Fruit fly (Drosophila melanogaster) whole organism, adult: ENCODE measurements around the gene PDZ-GEF.
A peak's percentile ranks its signal among the peaks of the same experiment; 100 is the strongest.

Source experiments
- CG11617 ChIP-seq: fragments of 200-800 bp; sonication (Bioruptor generic); optimal IDR thresholded peaks from 2 replicates; lab custom pipeline; 2017; ENCODE audit warnings: mild to moderate bottlenecking, missing biosample characterization, missing genetic modification reagents, missing genetic modification characterization
- CG12768 ChIP-seq: fragments of 200-800 bp; sonication (Bioruptor generic); optimal IDR thresholded peaks from 2 replicates; lab custom pipeline; 2017; ENCODE audit warnings: missing biosample characterization, missing genetic modification characterization, mild to moderate bottlenecking, moderate library complexity, missing genetic modification reagents
- CG14711 ChIP-seq: fragments of 200-800 bp; sonication (Bioruptor generic); optimal IDR thresholded peaks from 2 replicates; lab custom pipeline; 2018; ENCODE audit warnings: missing biosample characterization, mild to moderate bottlenecking, missing genetic modification characterization, moderate library complexity
- CG1620 ChIP-seq: fragments of 200-800 bp; sonication (Bioruptor generic); optimal IDR thresholded peaks from 2 replicates; lab custom pipeline; 2016; ENCODE audit warnings: missing biosample characterization, missing genetic modification characterization
- CG33017 ChIP-seq: fragments of 200-800 bp; sonication (Bioruptor generic); optimal IDR thresholded peaks from 2 replicates; lab custom pipeline; 2018; ENCODE audit warnings: missing biosample characterization, mild to moderate bottlenecking, missing genetic modification characterization, moderate library complexity
- CG5204 ChIP-seq: fragments of 200-800 bp; sonication (Bioruptor generic); optimal IDR thresholded peaks from 2 replicates; lab custom pipeline; 2016; ENCODE audit warnings: missing biosample characterization, missing genetic modification characterization
- CG7045 ChIP-seq: fragments of 200-800 bp; sonication (Bioruptor generic); optimal IDR thresholded peaks from 2 replicates; lab custom pipeline; 2017; ENCODE audit warnings: missing biosample characterization, mild to moderate bottlenecking, missing genetic modification characterization
- CG7101 ChIP-seq: fragments of 200-800 bp; sonication (Bioruptor generic); optimal IDR thresholded peaks from 2 replicates; lab custom pipeline; 2018; ENCODE audit warnings: missing biosample characterization, mild to moderate bottlenecking, missing genetic modification characterization, moderate library complexity
- Clk ChIP-seq: fragments of 200-800 bp; sonication (Bioruptor generic); optimal IDR thresholded peaks from 2 replicates; lab custom pipeline; 2017; ENCODE audit warnings: missing biosample characterization, missing genetic modification characterization
- Crg-1 ChIP-seq: fragments of 200-800 bp; sonication (Bioruptor generic); optimal IDR thresholded peaks from 2 replicates; lab custom pipeline; 2016; ENCODE audit warnings: missing biosample characterization, missing genetic modification characterization
- Hr96 ChIP-seq: fragments of 200-800 bp; sonication (Bioruptor generic); optimal IDR thresholded peaks from 2 replicates; lab custom pipeline; 2016; ENCODE audit warnings: missing biosample characterization, missing genetic modification characterization
- Mnt ChIP-seq: fragments of 200-800 bp; sonication (Bioruptor generic); optimal IDR thresholded peaks from 2 replicates; lab custom pipeline; 2016; ENCODE audit warnings: missing biosample characterization, mild to moderate bottlenecking, missing genetic modification characterization
- bab1 ChIP-seq: fragments of 200-800 bp; sonication (Bioruptor generic); optimal IDR thresholded peaks from 3 replicates; lab custom pipeline; 2019; ENCODE audit warnings: missing biosample characterization, mild to moderate bottlenecking, missing genetic modification characterization, moderate library complexity
- cic ChIP-seq: fragments of 200-800 bp; sonication (Bioruptor generic); optimal IDR thresholded peaks from 2 replicates; lab custom pipeline; 2017; ENCODE audit warnings: missing biosample characterization, mild to moderate bottlenecking, missing genetic modification characterization, moderate library complexity
- cnc ChIP-seq, 2 experiments: fragments of >200 bp; optimal IDR thresholded peaks; 2 replicates each; lab custom pipeline; 2017
- kay ChIP-seq: fragments of 200-800 bp; sonication (Bioruptor generic); peaks from one replicate; lab custom pipeline; 2016; ENCODE audit warnings: missing biosample characterization, missing genetic modification characterization, borderline replicate concordance
- ovo ChIP-seq: fragments of 200-800 bp; sonication (Bioruptor generic); optimal IDR thresholded peaks from 2 replicates; lab custom pipeline; 2016; ENCODE audit warnings: missing biosample characterization, missing genetic modification characterization
- pad ChIP-seq: fragments of 200-800 bp; sonication (Bioruptor generic); optimal IDR thresholded peaks from 3 replicates; lab custom pipeline; 2017; ENCODE audit warnings: missing biosample characterization, missing genetic modification characterization, mild to moderate bottlenecking, moderate library complexity, missing genetic modification reagents
- tj ChIP-seq: fragments of 200-800 bp; sonication (Bioruptor generic); optimal IDR thresholded peaks from 3 replicates; lab custom pipeline; 2017; ENCODE audit warnings: missing biosample characterization, mild to moderate bottlenecking, missing genetic modification characterization, moderate library complexity
- toe ChIP-seq: fragments of 200-800 bp; sonication (Bioruptor generic); optimal IDR thresholded peaks from 2 replicates; lab custom pipeline; 2016; ENCODE audit warnings: missing biosample characterization, missing genetic modification characterization

Gene PDZ-GEF

DNA sequence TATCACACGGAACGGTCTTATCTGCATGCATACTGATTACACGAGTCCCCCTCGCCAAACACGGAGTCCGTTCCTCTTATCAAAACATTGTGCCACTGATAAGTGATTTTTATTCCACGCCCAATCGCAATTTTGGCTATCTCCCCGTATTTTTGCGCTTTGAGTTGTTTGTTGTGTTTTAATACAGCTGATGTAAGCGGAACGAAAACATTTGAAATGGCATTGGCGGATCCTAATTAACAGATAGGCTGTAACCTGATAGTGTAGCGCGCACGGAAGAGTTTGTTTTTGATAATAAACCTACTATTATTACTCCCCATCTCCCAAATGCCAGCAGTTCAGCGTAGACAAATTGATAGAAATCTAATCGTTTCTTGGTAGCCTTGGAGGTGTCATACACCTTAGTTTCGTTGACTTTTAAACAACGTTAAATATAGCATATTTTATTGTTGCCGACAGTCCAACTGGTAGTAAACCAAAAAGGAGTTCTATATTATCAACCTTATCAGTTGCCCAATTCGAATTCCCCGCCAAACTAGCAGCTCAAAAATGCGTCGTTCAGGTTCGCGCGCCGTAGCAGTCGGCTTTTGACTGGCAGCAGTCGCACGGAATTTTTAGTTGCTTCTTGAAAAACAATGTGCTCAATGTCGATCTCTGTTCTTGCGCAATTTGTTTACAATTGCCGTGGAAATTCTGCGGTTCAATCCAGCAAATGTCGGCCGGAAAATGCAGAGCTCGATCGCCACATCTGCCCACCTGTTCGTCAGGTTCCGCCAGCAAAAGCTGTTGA is 19.7 kb downstream of the PDZ-GEF start:
- peak; percentile 68 for TF ChIP-seq Mnt (GFP tag; lab: Kevin White, UChicago)
- TF ChIP-seq CG1620: no peak
- TF ChIP-seq kay: peak; percentile 92
- TF ChIP-seq cic: peak; percentile 94
- TF ChIP-seq CG12768: peak; percentile 34
- TF ChIP-seq Hr96 (GFP tag; lab: Kevin White, UChicago): no peak

DNA sequence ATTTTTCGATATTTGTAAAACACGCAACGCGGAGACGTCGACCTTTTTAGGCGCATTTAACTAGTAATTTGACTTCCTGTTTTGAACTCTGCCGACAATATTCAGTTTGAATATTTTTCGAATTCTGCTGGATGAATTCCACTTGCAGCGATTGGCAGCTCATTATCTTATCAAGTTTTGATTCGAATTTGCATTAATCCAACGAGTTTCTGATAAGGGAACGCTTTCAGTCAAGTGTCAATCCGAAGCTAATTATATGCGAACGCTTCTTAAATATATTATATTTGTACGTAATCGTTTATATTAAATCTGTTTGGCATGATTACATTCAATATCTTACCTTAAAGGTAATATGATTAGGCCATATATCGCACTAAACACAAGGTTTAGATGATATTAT is 24.8 kb downstream of the PDZ-GEF start, which contains the start of gene CG9497:
Gene CG9497, minus strand, starts transcription at position 101 of the 400 bp plus-strand sequence.
- peak; percentile 74 for TF ChIP-seq kay
- TF ChIP-seq CG33017 (tag; lab: Kevin White, UChicago): no peak

- TF ChIP-seq Hr96 (GFP tag; lab: Kevin White, UChicago) (peak; percentile 32), ovo (peak; percentile 2), CG7045 (GFP tag; lab: Kevin White, UChicago) (peak; percentile 47), CG12768 (peak; percentile 96), cnc (optimal IDR thresholded peaks at IDR 0.05; lab: Kevin White, UChicago) (peak in 1 of 2 experiments; percentile 90), tj (GFP tag; lab: Kevin White, UChicago) (peak; percentile 61), cic (peak; percentile 34), CG14711 (tag; lab: Kevin White, UChicago) (peak; percentile 86), kay (peak; percentile 52), CG11617 (peak; percentile 89), CG33017 (tag; lab: Kevin White, UChicago) (peak; percentile 97), bab1 (GFP tag; lab: Kevin White, UChicago) (no peak), Crg-1 (GFP tag; lab: Kevin White, UChicago) (peak; percentile 31), pad (GFP tag; lab: Kevin White, UChicago) (peak; percentile 80), CG1620 (no peak), toe (GFP tag; lab: Kevin White, UChicago) (peak; percentile 38), Mnt (GFP tag; lab: Kevin White, UChicago) (peak; percentile 13), CG5204 (GFP tag; lab: Kevin White, UChicago) (peak; percentile 72), CG7101 (peak; percentile 93), Clk (GFP tag; lab: Kevin White, UChicago) (peak; percentile 91)
Measured at dm6 chr2L:6350984-6351808, 27.6 kb downstream of the PDZ-GEF start, which contains the start of gene CG9498. CG9498 (minus strand) TSS chr2L:6351034.

dm6 chr2L:6351809-6352182 is 28.2 kb downstream of the PDZ-GEF start:
- TF ChIP-seq CG14711 (tag; lab: Kevin White, UChicago) (peak; percentile 89), Mnt (GFP tag; lab: Kevin White, UChicago) (peak; percentile 85), CG12768 (peak; percentile 96), CG7101 (peak; percentile 95), CG5204 (GFP tag; lab: Kevin White, UChicago) (peak; percentile 95), bab1 (GFP tag; lab: Kevin White, UChicago) (peak; percentile 46), Clk (GFP tag; lab: Kevin White, UChicago) (peak; percentile 90), kay (peak; percentile 98), CG33017 (tag; lab: Kevin White, UChicago) (peak; percentile 95), tj (GFP tag; lab: Kevin White, UChicago) (peak; percentile 54), cic (peak; percentile 98), CG1620 (peak; percentile 64), Hr96 (GFP tag; lab: Kevin White, UChicago) (peak; percentile 92), Crg-1 (GFP tag; lab: Kevin White, UChicago) (peak; percentile 74), ovo (peak; percentile 55), CG7045 (GFP tag; lab: Kevin White, UChicago) (peak; percentile 91), CG11617 (peak; percentile 87), cnc (optimal IDR thresholded peaks at IDR 0.05; lab: Kevin White, UChicago) (no peak), toe (GFP tag; lab: Kevin White, UChicago) (peak; percentile 94), pad (GFP tag; lab: Kevin White, UChicago) (peak; percentile 83)

DNA sequence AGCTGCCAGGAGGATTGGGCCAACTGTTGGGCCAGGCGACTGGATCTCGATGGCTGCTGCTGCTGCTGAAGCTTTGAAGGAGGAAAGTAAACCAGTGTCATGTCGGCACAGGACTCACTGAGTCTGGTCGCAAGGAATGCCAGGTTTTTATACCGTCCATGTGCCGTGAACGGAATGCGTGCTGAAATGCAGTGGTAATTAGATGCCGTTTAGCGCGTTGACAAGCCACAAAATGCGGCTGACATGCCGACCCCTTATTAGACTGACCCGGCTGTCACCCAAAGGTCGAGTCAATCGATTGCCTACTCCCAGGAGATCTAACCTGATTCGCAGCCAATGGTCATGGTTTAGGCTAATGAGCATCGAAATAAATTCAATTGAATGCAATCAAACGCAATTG is 30.7 kb downstream of the PDZ-GEF start, which contains the start of gene ppk7:
Gene ppk7, minus strand, starts transcription at position 101 of the 400 bp plus-strand sequence.
- no peak for TF ChIP-seq CG12768
- no peak for TF ChIP-seq CG33017 (tag; lab: Kevin White, UChicago)
- TF ChIP-seq cic: no peak
- no peak for TF ChIP-seq CG1620
- no peak for TF ChIP-seq CG11617

DNA sequence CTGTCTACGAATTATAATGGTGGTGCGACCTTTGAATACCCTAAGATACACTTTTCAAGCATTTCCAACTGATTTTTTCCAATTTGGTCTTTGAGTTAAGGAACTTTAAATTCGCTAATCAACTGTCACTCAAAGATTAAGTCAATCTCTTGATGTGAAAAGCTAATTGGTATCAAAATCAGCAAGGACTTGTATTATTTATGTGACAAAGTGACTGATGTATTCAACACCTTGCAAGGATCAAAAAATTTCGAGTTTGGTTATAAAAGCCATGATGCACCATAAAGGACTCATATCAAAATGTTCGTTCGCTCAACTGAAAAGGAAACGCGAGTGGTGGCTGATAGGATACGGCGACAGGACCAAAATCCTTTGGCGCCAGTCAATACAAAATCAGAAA is 31.1 kb downstream of the PDZ-GEF start, which contains the start of gene ppk14:
Gene ppk14, plus strand, starts transcription at position 301 of the 400 bp plus-strand sequence.
- TF ChIP-seq kay (no peak), pad (GFP tag; lab: Kevin White, UChicago) (no peak)
